Worm (Caenorhabditis elegans): Measurements from ENCODE around the gene F29C4.4.

F29C4.4 gene

DNA sequence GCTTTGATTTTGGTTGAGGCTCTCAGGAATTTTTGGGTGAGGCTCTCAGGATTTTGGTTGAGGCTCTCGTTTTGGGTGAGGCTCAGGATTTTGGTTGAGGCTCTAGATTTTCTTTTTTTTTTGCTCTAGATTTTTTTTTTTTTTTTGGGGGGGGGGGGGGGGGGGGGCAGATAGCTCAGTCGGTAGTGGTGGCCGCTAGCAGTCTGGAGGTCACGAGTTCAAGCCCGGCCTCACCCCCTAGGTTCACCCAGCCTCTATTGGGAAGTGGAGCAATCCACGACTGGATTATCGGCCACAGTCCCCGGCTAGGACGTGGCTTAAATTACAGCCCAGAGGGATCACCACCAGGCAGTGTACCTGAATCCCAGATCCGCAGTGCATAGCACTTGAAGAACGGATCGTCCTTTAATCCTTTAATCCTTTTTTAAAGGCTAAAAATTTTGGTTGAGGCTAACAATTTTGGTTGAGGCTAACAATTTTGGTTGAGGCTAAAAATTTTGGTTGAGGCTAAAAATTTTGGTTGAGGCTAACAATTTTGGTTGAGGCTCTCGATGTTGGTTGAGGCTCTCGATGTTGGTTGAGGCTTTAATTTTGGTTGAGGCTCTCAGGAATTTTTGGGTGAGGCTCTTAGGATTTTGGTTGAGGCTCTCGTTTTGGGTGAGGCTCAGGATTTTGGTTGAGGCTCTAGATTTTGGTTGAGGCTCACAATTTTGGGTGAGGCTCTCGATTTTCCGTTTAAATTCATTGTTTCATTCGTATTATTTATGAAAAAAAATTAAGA, 11.6 kb downstream of the F29C4.4 start:
- TF ChIP-seq egrh-3 (GFP tag; IDR thresholded peaks at IDR 0.05) (peak; percentile 82; the same call in 1 of the 2 replicates), zim-3 (tag; optimal IDR thresholded peaks at IDR 0.05) (peak; percentile 91)

ce11 chrIV:125881-126781, 14.7 kb downstream of the F29C4.4 start, which contains the start of the genes grld-1 and cox-6C:
Gene grld-1, minus strand, starts transcription at chrIV:125931.
Gene cox-6C, plus strand, starts transcription at chrIV:126731.
- TF ChIP-seq rcor-1 (GFP tag; IDR thresholded peaks at IDR 0.05): no peak
- no peak for TF ChIP-seq unc-62 (GFP tag; optimal IDR thresholded peaks at IDR 0.05)
- no peak for TF ChIP-seq Y53G8AR.9 (GFP tag; conservative IDR thresholded peaks at IDR 0.05)
- TF ChIP-seq aptf-2 (GFP tag; conservative IDR thresholded peaks at IDR 0.05): no peak
- no peak for TF ChIP-seq sea-2 (GFP tag; IDR thresholded peaks at IDR 0.05)
- TF ChIP-seq madf-8 (GFP tag; conservative IDR thresholded peaks at IDR 0.05): no peak
- peak; percentile 44; the same call in 1 of the 2 replicates for TF ChIP-seq ceh-100 (GFP tag; IDR thresholded peaks at IDR 0.05)
- TF ChIP-seq Y79H2A.3 (GFP tag; conservative IDR thresholded peaks at IDR 0.05): no peak
- no peak for TF ChIP-seq mxl-1 (tag; optimal IDR thresholded peaks at IDR 0.05)
- no peak for TF ChIP-seq hsf-1 (GFP tag; IDR thresholded peaks at IDR 0.05)
- peak; percentile 37 for TF ChIP-seq tbp1 (GFP tag; optimal IDR thresholded peaks at IDR 0.05)
- TF ChIP-seq him-1 (tag; optimal IDR thresholded peaks at IDR 0.05): no peak
- peak; percentile 83 for TF ChIP-seq D2030.7 (GFP tag; IDR thresholded peaks at IDR 0.05)
- TF ChIP-seq attf-6 (GFP tag; IDR thresholded peaks at IDR 0.05): no peak
- TF ChIP-seq F39B2.1 (GFP tag; IDR thresholded peaks at IDR 0.05): no peak
- no peak for TF ChIP-seq egrh-3 (GFP tag; IDR thresholded peaks at IDR 0.05)
- peak; percentile 81 for TF ChIP-seq lsl-1 (GFP tag; optimal IDR thresholded peaks at IDR 0.05)
- TF ChIP-seq nfya-2 (GFP tag; IDR thresholded peaks at IDR 0.05): no peak
- TF ChIP-seq die-1 (tag; optimal IDR thresholded peaks at IDR 0.05): no peak
- TF ChIP-seq zfh-2 (GFP tag; conservative IDR thresholded peaks at IDR 0.05): no peak
- TF ChIP-seq nhr-90 (tag; optimal IDR thresholded peaks at IDR 0.05): no peak
- no peak for TF ChIP-seq nhr-179 (tag; optimal IDR thresholded peaks at IDR 0.05)
- TF ChIP-seq dpff-1 (tag; optimal IDR thresholded peaks at IDR 0.05): no peak
- no peak for TF ChIP-seq F52B5.7 (tag; optimal IDR thresholded peaks at IDR 0.05)
- TF ChIP-seq hmg-1.2 (GFP tag; IDR thresholded peaks at IDR 0.05): peak; percentile 41; the same call in 1 of the 2 replicates
- TF ChIP-seq Y53F4B.3 (GFP tag; IDR thresholded peaks at IDR 0.05): no peak
- TF ChIP-seq mes-4 (tag; optimal IDR thresholded peaks at IDR 0.05): no peak
- no peak for TF ChIP-seq atf-7 (tag; optimal IDR thresholded peaks at IDR 0.05)
- TF ChIP-seq F49E8.2 (tag; optimal IDR thresholded peaks at IDR 0.05; ENCODE audit: insufficient read depth): peak; percentile 6
- TF ChIP-seq ceh-58 (GFP tag; IDR thresholded peaks at IDR 0.05): no peak
- TF ChIP-seq ceh-40 (GFP tag; IDR thresholded peaks at IDR 0.05): no peak
- TF ChIP-seq bed-1 (GFP tag; IDR thresholded peaks at IDR 0.05): no peak
- no peak for TF ChIP-seq madf-3 (GFP tag; IDR thresholded peaks at IDR 0.05)
- peak; percentile 65 for TF ChIP-seq lin-40 (tag; optimal IDR thresholded peaks at IDR 0.05)
- no peak for TF ChIP-seq lag-1 (GFP tag; IDR thresholded peaks at IDR 0.05)
- TF ChIP-seq attf-3 (GFP tag; conservative IDR thresholded peaks at IDR 0.05): peak; percentile 92
- no peak for TF ChIP-seq unc-130 (GFP tag; optimal IDR thresholded peaks at IDR 0.05)
- TF ChIP-seq ztf-18 (tag; optimal IDR thresholded peaks at IDR 0.05): no peak
- TF ChIP-seq dox-1 (GFP tag; IDR thresholded peaks at IDR 0.05): peak; percentile 64
- peak; percentile 38 for TF ChIP-seq ZK185.1 (tag; optimal IDR thresholded peaks at IDR 0.05; ENCODE audit: poor library complexity, severe bottlenecking)
- TF ChIP-seq B0035.1 (tag; optimal IDR thresholded peaks at IDR 0.05): no peak
- peak; percentile 0 for TF ChIP-seq ceh-27 (GFP tag; optimal IDR thresholded peaks at IDR 0.05)
- TF ChIP-seq attf-5 (GFP tag; optimal IDR thresholded peaks at IDR 0.05): peak; percentile 87
